Fruit fly (Drosophila melanogaster) whole organism, embryonic: Measurements from ENCODE around the gene CG2816.

ENCODE experiments used
- Abd-B ChIP-seq: fragments of 200-800 bp; sonication (Bioruptor generic); optimal IDR thresholded peaks from 2 replicates; lab custom pipeline; 2018; ENCODE audit warnings: missing biosample characterization, mild to moderate bottlenecking, missing genetic modification characterization, moderate library complexity
- Atf-2 ChIP-seq: fragments of 200-800 bp; sonication (Bioruptor generic); optimal IDR thresholded peaks from 2 replicates; lab custom pipeline; 2016; ENCODE audit warnings: missing biosample characterization, missing genetic modification characterization
- BEAF-32 ChIP-seq: fragments of 200-800 bp; sonication (Bioruptor generic); optimal IDR thresholded peaks from 3 replicates; lab custom pipeline; 2017; ENCODE audit warnings: missing biosample characterization, missing genetic modification characterization, mild to moderate bottlenecking, moderate library complexity, missing genetic modification reagents
- CG10267 ChIP-seq: fragments of 200-800 bp; sonication (Bioruptor generic); optimal IDR thresholded peaks from 2 replicates; lab custom pipeline; 2018; ENCODE audit warnings: missing biosample characterization, mild to moderate bottlenecking, missing genetic modification characterization, moderate library complexity
- CG10959 ChIP-seq: fragments of 200-800 bp; sonication (Bioruptor generic); IDR thresholded peaks from 2 replicates; pipeline ENCODE4 v1.3.6; 2022; ENCODE audit warnings: missing biosample characterization, missing genetic modification characterization
- CG12299 ChIP-seq: fragments of 200-800 bp; sonication (Bioruptor generic); optimal IDR thresholded peaks from 2 replicates; lab custom pipeline; 2018; ENCODE audit warnings: missing biosample characterization, mild to moderate bottlenecking, missing genetic modification characterization
- CG12659 ChIP-seq: fragments of 200-800 bp; sonication (Bioruptor generic); optimal IDR thresholded peaks from 3 replicates; lab custom pipeline; 2017; ENCODE audit warnings: mild to moderate bottlenecking, missing biosample characterization, missing genetic modification reagents, missing genetic modification characterization
- CG15479 ChIP-seq: fragments of 200-800 bp; sonication (Bioruptor generic); optimal IDR thresholded peaks from 3 replicates; lab custom pipeline; 2019; ENCODE audit warnings: missing biosample characterization, mild to moderate bottlenecking, missing genetic modification characterization, moderate library complexity
- CG1603 ChIP-seq: fragments of 200-800 bp; sonication (Bioruptor generic); optimal IDR thresholded peaks from 2 replicates; lab custom pipeline; 2019; ENCODE audit warnings: missing biosample characterization, mild to moderate bottlenecking, missing genetic modification characterization, moderate library complexity
- CG17385 ChIP-seq: fragments of 200-800 bp; sonication (Bioruptor generic); optimal IDR thresholded peaks from 3 replicates; lab custom pipeline; 2018; ENCODE audit warnings: missing biosample characterization, mild to moderate bottlenecking, missing genetic modification characterization
- CG18011 ChIP-seq: fragments of 200-800 bp; sonication (Bioruptor generic); optimal IDR thresholded peaks from 2 replicates; lab custom pipeline; 2017; ENCODE audit warnings: missing biosample characterization, missing genetic modification characterization, mild to moderate bottlenecking, moderate library complexity, missing genotype
- CG2116 ChIP-seq: fragments of 200-800 bp; sonication (Bioruptor generic); optimal IDR thresholded peaks from 3 replicates; lab custom pipeline; 2018; ENCODE audit warnings: missing biosample characterization, mild to moderate bottlenecking, missing genetic modification characterization
- CG2875 ChIP-seq: fragments of 200-800 bp; sonication (Bioruptor generic); optimal IDR thresholded peaks from 2 replicates; lab custom pipeline; 2017; ENCODE audit warnings: missing biosample characterization, mild to moderate bottlenecking, missing genetic modification characterization, missing genetic modification reagents
- CG31224 ChIP-seq: fragments of 200-800 bp; sonication (Bioruptor generic); IDR thresholded peaks from 2 replicates; pipeline ENCODE4 v1.3.6; 2022; ENCODE audit warnings: missing biosample characterization, missing genetic modification characterization
- CG3847 ChIP-seq: fragments of 200-800 bp; sonication (Bioruptor generic); IDR thresholded peaks from 2 replicates; pipeline ENCODE4 v1.3.6; 2022; ENCODE audit warnings: missing biosample characterization, missing genetic modification characterization
- CG6854 ChIP-seq: fragments of 200-800 bp; sonication (Bioruptor generic); optimal IDR thresholded peaks from 3 replicates; lab custom pipeline; 2017; ENCODE audit warnings: missing biosample characterization, mild to moderate bottlenecking, missing genetic modification characterization
- CTCF ChIP-seq: fragments of 200-800 bp; sonication (Bioruptor generic); optimal IDR thresholded peaks from 2 replicates; lab custom pipeline; 2017; ENCODE audit warnings: missing biosample characterization, mild to moderate bottlenecking, missing genetic modification characterization, moderate library complexity
- CoRest ChIP-seq: fragments of 200-800 bp; sonication (Bioruptor generic); optimal IDR thresholded peaks from 3 replicates; lab custom pipeline; 2018; ENCODE audit warnings: missing biosample characterization, mild to moderate bottlenecking, missing genetic modification characterization, moderate library complexity
- Deaf1 ChIP-seq: fragments of 200-800 bp; optimal IDR thresholded peaks from 3 replicates; lab custom pipeline; 2019; ENCODE audit warnings: missing biosample characterization, mild to moderate bottlenecking, missing genetic modification characterization, moderate library complexity
- Dek ChIP-seq: fragments of 200-800 bp; sonication (Bioruptor generic); optimal IDR thresholded peaks from 3 replicates; lab custom pipeline; 2019; ENCODE audit warnings: missing biosample characterization, mild to moderate bottlenecking, missing genetic modification characterization, moderate library complexity
- Dll ChIP-seq: fragments of 200-800 bp; sonication (Bioruptor generic); IDR thresholded peaks from 4 replicates; pipeline ENCODE4 v1.3.6; 2022; ENCODE audit warnings: missing biosample characterization, missing genetic modification characterization; ENCODE audit not compliant: partially characterized antibody
- Dp ChIP-seq: fragments of 200-800 bp; sonication (Bioruptor generic); optimal IDR thresholded peaks from 2 replicates; lab custom pipeline; 2018; ENCODE audit warnings: missing biosample characterization, mild to moderate bottlenecking, missing genetic modification characterization, moderate library complexity
- Dref ChIP-seq: fragments of 200-800 bp; sonication (Bioruptor generic); IDR thresholded peaks from 2 replicates; pipeline ENCODE4 v1.3.6; 2022; ENCODE audit warnings: missing biosample characterization, missing genetic modification characterization
- E2f2 ChIP-seq: fragments of 200-800 bp; sonication (Bioruptor generic); IDR thresholded peaks from 2 replicates; pipeline ENCODE4 v1.3.6; 2022; ENCODE audit warnings: missing biosample characterization, missing genetic modification characterization
- Ets97D ChIP-seq: fragments of 200-800 bp; sonication (Bioruptor generic); optimal IDR thresholded peaks from 3 replicates; lab custom pipeline; 2016; ENCODE audit warnings: missing biosample characterization, missing genetic modification characterization
- Gsc ChIP-seq: fragments of 200-800 bp; sonication (Bioruptor generic); IDR thresholded peaks from 2 replicates; pipeline ENCODE4 v1.3.6; 2022; ENCODE audit warnings: missing biosample characterization, missing genetic modification characterization
- Hr39 ChIP-seq: fragments of >200 bp; optimal IDR thresholded peaks from 2 replicates; lab custom pipeline; 2017
- Lhr ChIP-seq: fragments of 200-800 bp; sonication (Bioruptor generic); optimal IDR thresholded peaks from 3 replicates; lab custom pipeline; 2017; ENCODE audit warnings: mild to moderate bottlenecking, missing biosample characterization, missing genetic modification reagents, missing genetic modification characterization
- Meics ChIP-seq: fragments of 200-800 bp; sonication (Bioruptor generic); optimal IDR thresholded peaks from 2 replicates; lab custom pipeline; 2017; ENCODE audit warnings: missing biosample characterization, mild to moderate bottlenecking, missing genetic modification characterization
- Nf-YB ChIP-seq: fragments of 200-800 bp; sonication (Bioruptor generic); optimal IDR thresholded peaks from 3 replicates; lab custom pipeline; 2019; ENCODE audit warnings: missing biosample characterization, mild to moderate bottlenecking, missing genetic modification characterization, moderate library complexity
- Sin3A ChIP-seq: fragments of >200 bp; optimal IDR thresholded peaks from 2 replicates; lab custom pipeline; 2018
- Vsx1 ChIP-seq: fragments of 200-800 bp; sonication (Bioruptor generic); optimal IDR thresholded peaks from 2 replicates; lab custom pipeline; 2017; ENCODE audit warnings: missing biosample characterization, mild to moderate bottlenecking, missing genetic modification characterization, missing genetic modification reagents
- al ChIP-seq: fragments of 200-800 bp; sonication (Bioruptor generic); IDR thresholded peaks from 2 replicates; pipeline ENCODE4 v1.3.6; 2022; ENCODE audit warnings: missing biosample characterization, missing genetic modification characterization
- bab2 ChIP-seq: fragments of 200-800 bp; sonication (Bioruptor generic); optimal IDR thresholded peaks from 2 replicates; lab custom pipeline; 2016; ENCODE audit warnings: missing biosample characterization, missing genetic modification characterization
- dpn ChIP-seq, 2 experiments: fragments of 200-800 bp; sonication (Bioruptor generic); optimal IDR thresholded peaks; 3 replicates each; lab custom pipeline; 2016; ENCODE audit warnings: missing biosample characterization in 2 of 2, missing genetic modification characterization in 2 of 2
- eve ChIP-seq, 2 experiments: fragments of >200 bp; optimal IDR thresholded peaks; 2 replicates each; lab custom pipeline; 2017; ENCODE audit warnings: missing biosample characterization in 2 of 2, missing genetic modification characterization in 2 of 2
- ewg ChIP-seq: fragments of 200-800 bp; sonication (Bioruptor generic); optimal IDR thresholded peaks from 3 replicates; lab custom pipeline; 2017; ENCODE audit warnings: mild to moderate bottlenecking, missing biosample characterization, missing genetic modification reagents, missing genetic modification characterization
- exex ChIP-seq: fragments of 200-800 bp; sonication (Bioruptor generic); optimal IDR thresholded peaks from 4 replicates; lab custom pipeline; 2018; ENCODE audit warnings: missing biosample characterization, mild to moderate bottlenecking, missing genetic modification characterization, moderate library complexity
- gem ChIP-seq: fragments of 200-800 bp; sonication (Bioruptor generic); optimal IDR thresholded peaks from 2 replicates; lab custom pipeline; 2019; ENCODE audit warnings: missing biosample characterization, mild to moderate bottlenecking, missing genetic modification characterization, moderate library complexity
- gfzf ChIP-seq: fragments of 200-800 bp; sonication (Bioruptor generic); optimal IDR thresholded peaks from 2 replicates; lab custom pipeline; 2016; ENCODE audit warnings: missing biosample characterization, mild to moderate bottlenecking, missing genetic modification characterization, moderate library complexity
- gsb-n ChIP-seq: fragments of 200-800 bp; sonication (Bioruptor generic); optimal IDR thresholded peaks from 3 replicates; lab custom pipeline; 2018; ENCODE audit warnings: missing biosample characterization, mild to moderate bottlenecking, missing genetic modification characterization
- hth ChIP-seq: fragments of >200 bp; optimal IDR thresholded peaks from 2 replicates; lab custom pipeline; 2017; ENCODE audit warnings: inconsistent platforms
- knrl ChIP-seq: fragments of 200-800 bp; sonication (Bioruptor generic); IDR thresholded peaks from 3 replicates; pipeline ENCODE4 v1.3.6; 2022; ENCODE audit warnings: missing biosample characterization, missing genetic modification characterization; ENCODE audit not compliant: partially characterized antibody
- lilli ChIP-seq: fragments of 200-800 bp; sonication (Bioruptor generic); optimal IDR thresholded peaks from 3 replicates; lab custom pipeline; 2016; ENCODE audit warnings: missing biosample characterization, missing genetic modification characterization
- org-1 ChIP-seq: fragments of 200-800 bp; sonication (Bioruptor generic); optimal IDR thresholded peaks from 2 replicates; lab custom pipeline; 2017; ENCODE audit warnings: missing biosample characterization, missing genetic modification characterization
- pho ChIP-seq: fragments of 200-800 bp; sonication (Bioruptor generic); optimal IDR thresholded peaks from 2 replicates; lab custom pipeline; 2016; ENCODE audit warnings: missing biosample characterization, missing genetic modification characterization
- sens ChIP-seq: fragments of 200-800 bp; sonication (Bioruptor generic); peaks from one replicate; lab custom pipeline; 2016; ENCODE audit warnings: missing biosample characterization, missing genetic modification characterization
- slou ChIP-seq: fragments of 200-800 bp; sonication (Bioruptor generic); optimal IDR thresholded peaks from 3 replicates; lab custom pipeline; 2016; ENCODE audit warnings: missing biosample characterization, missing genetic modification characterization
- stwl ChIP-seq: fragments of 200-800 bp; sonication (Bioruptor generic); optimal IDR thresholded peaks from 3 replicates; lab custom pipeline; 2018; ENCODE audit warnings: missing biosample characterization, mild to moderate bottlenecking, missing genetic modification characterization, moderate library complexity
- tup ChIP-seq: fragments of 200-800 bp; sonication (Bioruptor generic); optimal IDR thresholded peaks from 2 replicates; lab custom pipeline; 2016; ENCODE audit warnings: missing biosample characterization, mild to moderate bottlenecking, missing genetic modification characterization, moderate library complexity
- twi ChIP-seq: fragments of 200-800 bp; optimal IDR thresholded peaks from 2 replicates; lab custom pipeline; 2019; ENCODE audit warnings: missing biosample characterization, mild to moderate bottlenecking, missing genetic modification characterization, moderate library complexity
- usp ChIP-seq: fragments of >200 bp; optimal IDR thresholded peaks from 2 replicates; lab custom pipeline; 2017; ENCODE audit warnings: missing biosample characterization, missing genetic modification characterization

Gene CG2816

DNA sequence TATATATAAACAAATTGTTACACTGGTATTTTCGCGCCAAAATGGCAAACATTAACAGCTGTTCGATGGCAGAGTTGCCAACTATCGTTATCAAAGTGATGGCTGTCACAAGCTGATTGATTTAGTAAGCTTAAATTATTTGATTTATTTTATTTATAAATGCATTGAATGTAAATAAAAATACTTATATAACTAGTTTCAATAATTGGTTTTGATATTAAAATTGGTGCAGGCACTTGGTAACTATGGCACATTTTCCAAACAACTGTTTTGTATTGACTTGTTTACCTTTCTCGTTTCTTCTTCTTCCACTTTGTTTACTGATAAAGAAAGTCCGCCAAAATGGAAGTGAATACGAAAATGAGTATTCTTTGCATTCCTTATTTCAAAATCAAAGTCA is 8.2 kb downstream of the CG2816 start, which contains the start of gene cutlet (continued):
- TF ChIP-seq CG12299 (no peak), CG12659 (GFP tag; lab: Kevin White, UChicago) (peak; percentile 34), lilli (no peak), org-1 (no peak), sens (peak; percentile 63), dpn (GFP tag; optimal IDR thresholded peaks at IDR 0.05; lab: Kevin White, UChicago) (no peak), twi (tag; lab: Kevin White, UChicago) (no peak), CG3847 (peak; percentile 57), gem (tag; lab: Kevin White, UChicago) (no peak), CG10959 (no peak), Nf-YB (GFP tag; lab: Kevin White, UChicago) (no peak), Lhr (GFP tag; lab: Kevin White, UChicago) (peak; percentile 5), gsb-n (tag; lab: Kevin White, UChicago) (no peak), Dll (peak; percentile 23; the same call in 1 of the 4 replicates), Vsx1 (GFP tag; lab: Kevin White, UChicago) (no peak), al (GFP tag; lab: Robert Waterston, UW) (no peak), Ets97D (peak; percentile 7), CoRest (peak; percentile 31), CG2116 (peak; percentile 3), Atf-2 (no peak), Abd-B (GFP tag; lab: Kevin White, UChicago) (peak; percentile 22), knrl (GFP tag; lab: Robert Waterston, UW) (no peak), ewg (GFP tag; lab: Kevin White, UChicago) (no peak), stwl (tag; lab: Kevin White, UChicago) (peak; percentile 59), CG2875 (GFP tag; lab: Kevin White, UChicago) (no peak), Dek (no peak), Dref (GFP tag; lab: Robert Waterston, UW) (peak; percentile 37), pho (GFP tag; lab: Kevin White, UChicago) (no peak), CG31224 (GFP tag; lab: Robert Waterston, UW) (no peak), BEAF-32 (GFP tag; lab: Kevin White, UChicago) (peak; percentile 48), usp (no peak), E2f2 (GFP tag; lab: Robert Waterston, UW) (peak; percentile 91), CG17385 (GFP tag; lab: Kevin White, UChicago) (peak; percentile 75), CG6854 (GFP tag; lab: Kevin White, UChicago) (no peak), CG15479 (no peak), CG18011 (GFP tag; lab: Kevin White, UChicago) (peak; percentile 97), gfzf (GFP tag; lab: Kevin White, UChicago) (peak; percentile 25), Sin3A (lab: Kevin White, UChicago) (no peak), Deaf1 (no peak), CG1603 (tag; lab: Kevin White, UChicago) (peak; percentile 28), CG10267 (tag; lab: Kevin White, UChicago) (peak; percentile 6), Dp (GFP tag; lab: Kevin White, UChicago) (peak; percentile 85), exex (no peak), hth (lab: Kevin White, UChicago) (no peak), Hr39 (lab: Kevin White, UChicago) (no peak), Gsc (GFP tag; lab: Robert Waterston, UW) (no peak), Meics (GFP tag; lab: Kevin White, UChicago) (peak; percentile 40), slou (GFP tag; lab: Kevin White, UChicago) (no peak), eve (GFP tag; optimal IDR thresholded peaks at IDR 0.05; lab: Kevin White, UChicago) (peak in 1 of 2 experiments; percentile 27), tup (no peak), bab2 (GFP tag; lab: Kevin White, UChicago) (no peak), CTCF (peak; percentile 6)
